Worm (Caenorhabditis elegans) whole organism, dauer: ENCODE results near the gene acdh-9.
"Not testable (repeated sequence)": the region's sequence is repeated elsewhere in the genome, so short reads cannot be mapped to it uniquely, and the experiment has no call there.

Experiments used
- unc-62 ChIP-seq: sonication (generic microtip); optimal IDR thresholded peaks from 2 replicates; lab custom pipeline; 2017; ENCODE audit warnings: missing biosample characterization, missing genetic modification reagents, missing genetic modification characterization

acdh-9 gene

DNA sequence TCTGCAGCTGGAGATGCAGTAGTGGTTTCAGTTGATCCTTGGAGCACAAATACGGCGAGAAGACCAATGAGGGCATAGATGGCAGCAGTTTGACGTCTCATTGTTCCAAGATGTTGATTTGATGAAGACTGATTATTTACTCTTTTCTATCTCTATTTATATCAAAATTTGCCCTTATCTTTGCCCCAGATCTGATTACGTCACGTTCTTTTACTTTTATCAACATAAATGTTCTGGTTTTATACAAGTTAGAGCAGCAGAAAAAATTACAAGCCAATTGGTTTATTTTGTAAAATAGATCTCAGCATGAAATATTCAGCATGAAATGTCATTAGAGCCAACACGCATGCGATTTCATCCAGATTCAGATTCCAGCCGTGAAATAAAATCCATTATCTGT, 25.7 kb downstream of the acdh-9 start, which contains the start of gene msrp-4:
Gene msrp-4, minus strand, starts transcription at position 101 of the 400 bp plus-strand sequence.
- TF ChIP-seq unc-62 (GFP tag; lab: Kevin White, UChicago), result not testable (repeated sequence)

DNA sequence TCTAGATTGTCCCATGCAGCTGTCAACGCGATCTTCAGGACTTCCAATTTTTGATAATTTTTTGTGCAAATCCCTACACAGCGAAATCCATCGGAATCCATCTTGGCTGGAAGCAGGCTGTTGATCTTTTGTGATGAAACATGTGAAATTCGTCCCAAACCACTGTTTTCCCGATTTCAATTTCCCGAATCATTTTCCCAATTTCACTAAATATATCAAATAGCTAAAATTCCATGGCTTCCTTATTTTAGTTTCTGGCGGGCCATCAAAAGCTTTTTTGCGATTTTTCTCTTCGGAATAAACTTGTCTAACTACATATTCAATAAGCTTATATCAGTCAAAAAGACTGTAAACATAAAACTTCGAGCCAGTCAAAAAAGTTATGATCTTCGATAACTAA, 26.9 kb downstream of the acdh-9 start, which contains the start of gene F46F5.8:
Gene F46F5.8, minus strand, starts transcription at position 101 of the 400 bp plus-strand sequence.
- no peak for TF ChIP-seq unc-62 (GFP tag; lab: Kevin White, UChicago)

DNA sequence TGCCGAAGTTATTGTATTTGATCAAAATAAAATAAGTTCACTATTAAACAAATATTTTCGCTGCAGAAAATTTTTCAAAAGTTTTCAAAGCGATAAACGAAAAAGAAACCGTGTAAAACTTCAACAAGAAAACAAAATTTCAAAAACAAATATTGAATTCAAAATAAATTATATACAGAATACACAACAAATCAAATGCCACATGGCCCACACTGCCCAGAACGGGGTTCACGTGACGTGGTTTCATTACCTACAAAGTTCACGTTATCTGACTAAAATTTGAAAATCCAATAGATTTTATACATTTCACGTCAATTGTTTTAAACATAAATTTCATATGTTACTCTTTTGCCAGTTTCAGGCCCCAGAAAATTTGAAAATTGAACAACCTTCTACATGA, 27.9 kb downstream of the acdh-9 start, which contains the start of gene F46F5.7:
Gene F46F5.7, minus strand, starts transcription at position 101 of the 400 bp plus-strand sequence.
- TF ChIP-seq unc-62 (GFP tag; lab: Kevin White, UChicago), result no peak

DNA sequence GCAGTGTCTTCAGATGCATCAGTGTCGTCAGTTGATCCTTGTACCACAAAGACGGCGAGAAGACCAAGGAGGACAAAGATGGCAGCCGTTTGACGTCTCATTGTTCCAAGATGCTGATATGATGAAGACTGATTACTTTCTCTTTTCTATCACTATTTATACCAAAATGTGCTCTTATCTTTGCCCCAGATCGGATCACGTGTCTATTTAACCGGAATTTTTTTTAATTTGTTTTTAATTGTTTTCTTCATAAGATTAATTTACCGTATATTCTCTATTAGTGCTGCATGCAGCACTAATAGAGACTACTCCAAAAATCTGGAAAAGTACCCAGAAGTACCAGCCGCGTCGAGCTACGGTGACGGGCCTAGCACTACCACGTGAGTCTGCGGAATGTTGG, 33.7 kb downstream of the acdh-9 start, which contains the start of gene msrp-3:
Gene msrp-3, minus strand, starts transcription at position 101 of the 400 bp plus-strand sequence.
- no peak for TF ChIP-seq unc-62 (GFP tag; lab: Kevin White, UChicago)

DNA sequence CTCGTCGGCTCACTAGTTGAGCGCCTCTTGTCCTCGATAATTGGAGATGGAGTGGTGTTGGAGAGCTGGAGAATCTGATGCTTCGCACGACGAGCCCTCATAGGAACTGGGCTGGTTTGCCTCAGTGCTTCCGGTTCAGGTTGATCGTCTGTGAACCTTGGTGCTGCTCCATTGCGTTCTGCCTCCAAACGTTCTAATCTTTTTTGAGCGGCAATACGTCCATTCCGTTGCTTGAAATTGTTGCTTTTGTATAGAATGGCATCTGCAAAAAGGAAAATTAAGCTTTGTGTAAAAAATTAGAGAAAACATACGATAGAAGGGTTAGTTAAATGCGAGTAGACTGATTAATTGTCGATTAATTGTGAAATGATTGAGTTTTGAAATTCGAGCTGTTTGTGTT, 35.5 kb downstream of the acdh-9 start, which contains the start of gene F46F5.5:
Gene F46F5.5, minus strand, starts transcription at position 101 of the 400 bp plus-strand sequence.
- no peak for TF ChIP-seq unc-62 (GFP tag; lab: Kevin White, UChicago)

DNA sequence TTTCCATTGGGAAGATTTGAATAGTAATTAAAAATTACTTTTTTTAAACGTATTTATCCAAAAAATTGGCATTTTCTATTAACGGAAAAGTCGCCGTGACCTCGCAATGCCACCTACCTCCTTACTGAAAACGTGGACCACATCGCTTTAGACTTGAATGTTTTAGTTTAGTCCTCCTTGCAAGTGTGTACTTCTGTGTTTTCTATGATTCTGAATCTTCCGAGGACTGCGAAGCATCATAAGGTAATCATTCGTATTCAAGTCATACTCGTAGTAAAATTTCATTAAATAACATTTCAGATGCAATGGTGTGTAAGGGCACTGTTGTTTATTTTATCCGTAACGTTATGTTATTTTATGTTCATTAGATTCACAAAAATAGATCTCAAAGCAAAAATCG, 39.9 kb downstream of the acdh-9 start, which contains the start of gene F46F5.11:
Gene F46F5.11, plus strand, starts transcription at position 301 of the 400 bp plus-strand sequence.
- no peak for TF ChIP-seq unc-62 (GFP tag; lab: Kevin White, UChicago)

DNA sequence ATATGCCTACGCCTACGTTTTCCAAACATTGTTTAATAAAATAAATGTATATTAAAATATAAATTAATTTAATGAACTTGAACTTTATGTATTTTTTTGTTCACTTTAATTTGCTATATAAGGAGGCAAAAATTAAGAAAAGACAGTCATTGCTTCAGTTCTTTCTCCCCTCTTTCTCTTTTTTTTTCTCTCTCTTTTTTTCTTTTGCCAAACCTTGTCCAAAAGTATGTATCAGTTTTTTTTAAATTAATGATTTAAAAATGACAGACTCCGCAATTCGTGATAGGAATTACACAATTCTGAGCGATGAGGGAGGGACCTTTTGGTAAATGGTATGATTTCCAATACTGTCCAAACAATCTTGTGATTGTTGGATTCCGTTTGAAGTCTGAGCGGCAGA, 45.4 kb downstream of the acdh-9 start, which contains the start of gene F46F5.13:
Gene F46F5.13, plus strand, starts transcription at position 301 of the 400 bp plus-strand sequence.
- TF ChIP-seq unc-62 (GFP tag; lab: Kevin White, UChicago), result no peak

DNA sequence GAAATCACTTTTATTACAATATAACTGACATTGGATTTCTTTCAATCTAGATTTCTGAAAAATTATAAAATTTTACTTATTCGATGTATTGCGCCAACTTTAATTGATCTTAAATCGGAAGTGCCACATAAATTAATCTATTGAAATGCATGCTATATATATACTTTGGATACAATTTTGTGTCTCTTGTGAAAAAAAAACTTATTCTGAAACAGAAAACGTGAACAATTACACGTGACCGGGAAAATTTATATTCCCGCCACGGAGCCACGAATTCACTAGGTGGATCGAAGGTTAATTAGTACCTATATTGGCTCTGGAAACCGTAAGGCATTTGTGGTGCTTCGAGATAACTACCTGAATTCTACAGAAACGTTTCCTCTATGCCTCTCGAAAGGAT, 48.7 kb downstream of the acdh-9 start, which contains the start of gene F46F5.14:
Gene F46F5.14, plus strand, starts transcription at position 301 of the 400 bp plus-strand sequence.
- TF ChIP-seq unc-62 (GFP tag; lab: Kevin White, UChicago), result no peak

DNA sequence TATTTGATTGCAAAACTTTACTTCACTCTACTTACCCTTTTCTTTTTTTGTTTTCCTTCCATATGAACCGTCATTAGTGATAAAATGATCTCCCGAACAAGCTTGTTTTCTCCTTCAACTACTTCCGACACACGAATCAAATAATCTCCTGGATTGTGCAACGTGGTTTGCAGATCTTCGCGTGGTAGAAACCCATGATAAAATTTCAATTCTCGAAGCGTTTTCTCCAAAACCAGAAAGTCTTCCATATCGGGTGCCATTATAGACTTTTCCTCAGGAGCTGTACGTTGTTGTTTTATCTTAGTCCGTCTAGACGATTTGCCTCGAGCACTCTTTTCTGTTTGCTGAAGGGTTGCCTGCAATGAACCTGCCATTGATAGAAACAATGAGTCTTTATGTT, 51.0 kb downstream of the acdh-9 start:
- TF ChIP-seq unc-62 (GFP tag; lab: Kevin White, UChicago), result no peak

DNA sequence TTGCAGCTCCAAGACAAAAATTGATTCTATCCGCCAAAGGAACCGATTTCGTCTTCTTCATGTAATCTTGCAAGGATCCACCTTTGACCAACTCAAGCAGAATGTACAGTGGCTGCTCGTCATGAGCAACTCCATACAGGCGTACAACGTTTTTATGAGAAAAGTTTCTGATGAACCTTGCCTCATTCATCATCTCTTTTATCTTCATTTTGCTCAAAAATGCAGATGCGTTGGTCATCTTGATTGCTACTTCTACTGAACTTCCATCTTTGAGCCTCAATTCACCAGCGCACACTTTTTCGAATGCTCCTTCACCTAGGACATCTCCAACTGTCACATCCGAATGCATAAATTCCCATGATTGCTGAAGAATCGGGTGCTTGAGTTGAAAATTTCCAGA, 51.5 kb downstream of the acdh-9 start:
- no peak for TF ChIP-seq unc-62 (GFP tag; lab: Kevin White, UChicago)
